Worm (Caenorhabditis elegans) whole organism, young adult: Measurements from ENCODE around the gene gcn-2.

Source experiments
- B0261.1 ChIP-seq: sonication (generic microtip); optimal IDR thresholded peaks from 2 replicates; lab custom pipeline; 2016; ENCODE audit warnings: mild to moderate bottlenecking, missing genetic modification characterization, moderate library complexity, missing compliant biosample characterization
- B0336.3 ChIP-seq: fragments of 200-800 bp; sonication (Bioruptor generic); IDR thresholded peaks from 2 replicates; pipeline ENCODE4 v1.3.6; 2022; ENCODE audit warnings: missing genetic modification characterization, missing compliant biosample characterization
- C06A6.2 ChIP-seq: fragments of 200-800 bp; sonication (Bioruptor generic); conservative IDR thresholded peaks from 2 replicates; pipeline ENCODE4 v1.3.6; 2022; ENCODE audit warnings: missing genetic modification characterization, missing compliant biosample characterization
- F33H1.4 ChIP-seq: fragments of 200-800 bp; sonication (Bioruptor generic); IDR thresholded peaks from 2 replicates; pipeline ENCODE4 v1.3.6; 2022; ENCODE audit warnings: missing genetic modification reagents, missing genetic modification characterization, missing compliant biosample characterization
- F37B4.10 ChIP-seq: fragments of 200-800 bp; sonication (Bioruptor generic); IDR thresholded peaks from 2 replicates; pipeline ENCODE4 v1.3.6; 2022; ENCODE audit warnings: missing genetic modification characterization, missing compliant biosample characterization
- F39B2.1 ChIP-seq: fragments of 200-800 bp; sonication (Bioruptor generic); IDR thresholded peaks from 2 replicates; pipeline ENCODE4 v1.3.6; 2022; ENCODE audit warnings: missing genetic modification reagents, missing genetic modification characterization, missing compliant biosample characterization
- F49E8.2 ChIP-seq: sonication (generic microtip); optimal IDR thresholded peaks from 3 replicates; lab custom pipeline; 2017; ENCODE audit warnings: missing genetic modification characterization, mild to moderate bottlenecking, missing compliant biosample characterization, antibody characterized with exemption, moderate library complexity; ENCODE audit not compliant: insufficient read depth
- F57C9.4 ChIP-seq: sonication (generic microtip); optimal IDR thresholded peaks from 2 replicates; lab custom pipeline; 2017; ENCODE audit warnings: mild to moderate bottlenecking, missing genetic modification characterization, missing compliant biosample characterization
- K11D2.4 ChIP-seq: fragments of 200-800 bp; sonication (Bioruptor generic); IDR thresholded peaks from 2 replicates; pipeline ENCODE4 v1.3.6; 2022; ENCODE audit warnings: missing genetic modification reagents, missing genetic modification characterization, missing compliant biosample characterization
- aptf-2 ChIP-seq: fragments of 200-800 bp; sonication (Bioruptor generic); conservative IDR thresholded peaks from 2 replicates; pipeline ENCODE4 v1.3.6; 2022; ENCODE audit warnings: missing genetic modification reagents, missing genetic modification characterization, missing compliant biosample characterization
- athp-1 ChIP-seq: sonication (generic microtip); optimal IDR thresholded peaks from 2 replicates; lab custom pipeline; 2017; ENCODE audit warnings: mild to moderate bottlenecking, missing genetic modification characterization, missing compliant biosample characterization
- attf-5 ChIP-seq: fragments of 200-800 bp; sonication (Bioruptor generic); optimal IDR thresholded peaks from 2 replicates; lab custom pipeline; 2018; ENCODE audit warnings: mild to moderate bottlenecking, missing genetic modification characterization, missing compliant biosample characterization
- ceh-91 ChIP-seq: fragments of 200-800 bp; sonication (Bioruptor generic); IDR thresholded peaks from 2 replicates; pipeline ENCODE4 v1.3.6; 2022; ENCODE audit warnings: missing genetic modification reagents, missing genetic modification characterization, missing compliant biosample characterization
- dpff-1 ChIP-seq: sonication (generic microtip); optimal IDR thresholded peaks from 2 replicates; lab custom pipeline; 2017; ENCODE audit warnings: mild to moderate bottlenecking, missing genetic modification characterization, missing compliant biosample characterization
- dpl-1 ChIP-seq: fragments of 150-350 bp; optimal IDR thresholded peaks from 2 replicates; lab custom pipeline; 2014; ENCODE audit warnings: missing biosample characterization, missing genetic modification reagents, missing genetic modification characterization
- efl-1 ChIP-seq: fragments of 150-350 bp; optimal IDR thresholded peaks from 2 replicates; lab custom pipeline; 2014; ENCODE audit warnings: missing biosample characterization, missing genetic modification reagents, missing genetic modification characterization
- egl-44 ChIP-seq: fragments of 200-800 bp; sonication (Bioruptor generic); IDR thresholded peaks from 2 replicates; pipeline ENCODE4 v1.3.6; 2022; ENCODE audit warnings: missing genetic modification reagents, missing genetic modification characterization, missing compliant biosample characterization
- ets-4 ChIP-seq: fragments of 200-800 bp; sonication (Bioruptor generic); optimal IDR thresholded peaks from 2 replicates; lab custom pipeline; 2018; ENCODE audit warnings: mild to moderate bottlenecking, missing genetic modification characterization, missing compliant biosample characterization
- him-1 ChIP-seq: sonication (generic microtip); optimal IDR thresholded peaks from 2 replicates; lab custom pipeline; 2016; ENCODE audit warnings: missing genotype, missing genetic modification reagents, missing genetic modification characterization, missing compliant biosample characterization
- hlh-12 ChIP-seq: sonication (generic microtip); optimal IDR thresholded peaks from 2 replicates; lab custom pipeline; 2016; ENCODE audit warnings: missing genetic modification characterization, missing compliant biosample characterization
- hlh-26 ChIP-seq: fragments of 200-800 bp; sonication (Bioruptor generic); conservative IDR thresholded peaks from 2 replicates; pipeline ENCODE4 v1.3.6; 2022; ENCODE audit warnings: missing genetic modification reagents, missing genetic modification characterization, missing compliant biosample characterization
- hsf-1 ChIP-seq: fragments of 200-800 bp; sonication (Bioruptor generic); IDR thresholded peaks from 2 replicates; pipeline ENCODE4 v1.3.6; 2022; ENCODE audit warnings: missing genetic modification reagents, missing genetic modification characterization, missing compliant biosample characterization
- let-607 ChIP-seq, 2 experiments: fragments of 200-800 bp in 1 of 2; sonication (Bioruptor generic) in 1 of 2; sonication (generic microtip) in 1 of 2; optimal IDR thresholded peaks; 2 replicates each; lab custom pipeline; 2016 to 2018; ENCODE audit warnings: mild to moderate bottlenecking in 2 of 2, missing compliant biosample characterization in 2 of 2, missing genetic modification characterization in 2 of 2, moderate library complexity in 2 of 2, missing genotype in 1 of 2
- lin-35 ChIP-seq, 3 experiments: fragments of 150-350 bp in 2 of 3; sonication (generic microtip) in 1 of 3; optimal IDR thresholded peaks; 2 replicates each; lab custom pipeline; 2014 to 2018; ENCODE audit warnings: missing biosample characterization in 3 of 3, missing genetic modification characterization in 3 of 3, missing genetic modification reagents in 3 of 3
- lin-40 ChIP-seq: sonication (generic microtip); optimal IDR thresholded peaks from 2 replicates; lab custom pipeline; 2016; ENCODE audit warnings: missing genetic modification characterization, mild to moderate bottlenecking, missing compliant biosample characterization, missing genotype, missing genetic modification reagents
- lin-54 ChIP-seq: fragments of 200-800 bp; sonication (Bioruptor generic); optimal IDR thresholded peaks from 2 replicates; lab custom pipeline; 2018; ENCODE audit warnings: mild to moderate bottlenecking, missing genetic modification characterization, missing compliant biosample characterization
- lsy-27 ChIP-seq: sonication (generic microtip); optimal IDR thresholded peaks from 2 replicates; lab custom pipeline; 2017; ENCODE audit warnings: missing genetic modification characterization, mild to moderate bottlenecking, missing compliant biosample characterization, antibody characterized with exemption, missing genotype, borderline replicate concordance; ENCODE audit not compliant: insufficient read depth
- madf-6 ChIP-seq: fragments of 200-800 bp; sonication (Bioruptor generic); IDR thresholded peaks from 2 replicates; pipeline ENCODE4 v1.3.6; 2022; ENCODE audit warnings: missing genetic modification reagents, missing genetic modification characterization, missing compliant biosample characterization
- mcd-1 ChIP-seq: fragments of 200-800 bp; sonication (Bioruptor generic); IDR thresholded peaks from 2 replicates; pipeline ENCODE4 v1.3.6; 2022; ENCODE audit warnings: missing genetic modification reagents, missing genetic modification characterization, missing compliant biosample characterization
- mes-4 ChIP-seq: sonication (generic microtip); optimal IDR thresholded peaks from 2 replicates; lab custom pipeline; 2016; ENCODE audit warnings: missing genotype, missing genetic modification characterization, missing compliant biosample characterization
- nfya-1 ChIP-seq: sonication (generic microtip); optimal IDR thresholded peaks from 2 replicates; lab custom pipeline; 2017; ENCODE audit warnings: antibody characterized with exemption, missing compliant biosample characterization, missing genetic modification characterization, borderline replicate concordance; ENCODE audit not compliant: insufficient read depth
- nfyb-1 ChIP-seq: fragments of 200-800 bp; sonication (Bioruptor generic); IDR thresholded peaks from 2 replicates; pipeline ENCODE4 v1.3.6; 2022; ENCODE audit warnings: missing genetic modification reagents, missing genetic modification characterization, missing compliant biosample characterization
- nhr-80 ChIP-seq: sonication (generic microtip); optimal IDR thresholded peaks from 2 replicates; lab custom pipeline; 2016; ENCODE audit warnings: missing genetic modification characterization, missing compliant biosample characterization
- nhr-90 ChIP-seq: sonication (generic microtip); optimal IDR thresholded peaks from 2 replicates; lab custom pipeline; 2016; ENCODE audit warnings: missing genotype, mild to moderate bottlenecking, missing genetic modification characterization, missing compliant biosample characterization
- snpc-3.4 ChIP-seq: sonication (generic microtip); optimal IDR thresholded peaks from 2 replicates; lab custom pipeline; 2017; ENCODE audit warnings: missing genetic modification characterization, mild to moderate bottlenecking, missing compliant biosample characterization, antibody characterized with exemption, moderate library complexity, missing genotype, missing genetic modification reagents
- snpc-4 ChIP-seq, 5 experiments: fragments of 150-350 bp in 1 of 5; sonication (generic microtip) in 4 of 5; optimal IDR thresholded peaks; 2 replicates each; lab custom pipeline; 2014 to 2018; ENCODE audit warnings: missing genetic modification characterization in 5 of 5, missing biosample characterization in 3 of 5, antibody characterized with exemption in 2 of 5, mild to moderate bottlenecking in 2 of 5, missing compliant biosample characterization in 2 of 5, missing genotype in 2 of 5, moderate library complexity in 2 of 5, missing genetic modification reagents in 1 of 5
- unc-130 ChIP-seq: sonication (generic microtip); optimal IDR thresholded peaks from 2 replicates; lab custom pipeline; 2016; ENCODE audit warnings: missing genetic modification reagents, missing genetic modification characterization, missing compliant biosample characterization
- unc-62 ChIP-seq: fragments of 150-350 bp; optimal IDR thresholded peaks from 2 replicates; lab custom pipeline; 2014; ENCODE audit warnings: missing biosample characterization, missing genetic modification reagents, missing genetic modification characterization
- ztf-3 ChIP-seq: fragments of 200-800 bp; sonication (Bioruptor generic); optimal IDR thresholded peaks from 2 replicates; lab custom pipeline; 2018; ENCODE audit warnings: mild to moderate bottlenecking, missing genetic modification characterization, missing compliant biosample characterization

The gcn-2 gene

ce11 chrII:13083752-13084214 lies at the start of gene gcn-2, which contains the start of gene Y81G3A.1:
Gene gcn-2 (plus strand): TSS chrII:13084164.
Gene Y81G3A.1 (minus strand): TSS chrII:13083926.
- no peak for TF ChIP-seq F57C9.4
- no peak for TF ChIP-seq attf-5 (GFP tag; lab: Kevin White, UChicago)
- TF ChIP-seq unc-62 (GFP tag; lab: Kevin White, UChicago) = no peak
- peak; percentile 88 for TF ChIP-seq lin-54
- no peak for TF ChIP-seq B0336.3 (GFP tag; lab: Robert Waterston, UW)
- TF ChIP-seq lin-35 (GFP tag; optimal IDR thresholded peaks at IDR 0.05; lab: Kevin White, UChicago) = peak in 1 of 3 experiments; percentile 91
- no peak for TF ChIP-seq ceh-91 (GFP tag; lab: Robert Waterston, UW)
- no peak for TF ChIP-seq K11D2.4 (GFP tag; lab: Robert Waterston, UW)
- TF ChIP-seq ztf-3 (GFP tag; lab: Kevin White, UChicago) = no peak
- no peak for TF ChIP-seq hlh-26 (GFP tag; lab: Robert Waterston, UW)
- no peak for TF ChIP-seq nfya-1 (tag; lab: Kevin White, UChicago)
- TF ChIP-seq hlh-12 (tag; lab: Kevin White, UChicago) = no peak
- no peak for TF ChIP-seq athp-1
- no peak for TF ChIP-seq B0261.1
- no peak for TF ChIP-seq aptf-2
- TF ChIP-seq lsy-27 (tag; lab: Kevin White, UChicago) = no peak
- no peak for TF ChIP-seq C06A6.2 (GFP tag; lab: Robert Waterston, UW)
- no peak for TF ChIP-seq ets-4 (GFP tag; lab: Kevin White, UChicago)
- TF ChIP-seq nfyb-1 (GFP tag; lab: Robert Waterston, UW) = no peak
- TF ChIP-seq snpc-3.4 = no peak
- TF ChIP-seq nhr-80 (tag; lab: Kevin White, UChicago) = no peak
- TF ChIP-seq egl-44 (GFP tag; lab: Robert Waterston, UW) = no peak
- TF ChIP-seq F37B4.10 (GFP tag; lab: Robert Waterston, UW) = no peak
- TF ChIP-seq him-1 = no peak
- TF ChIP-seq F49E8.2 = no peak
- TF ChIP-seq F33H1.4 (GFP tag; lab: Robert Waterston, UW) = peak; percentile 14; the same call in 1 of the 2 replicates
- TF ChIP-seq dpl-1 = peak; percentile 82
- peak; percentile 76 for TF ChIP-seq efl-1
- TF ChIP-seq madf-6 = peak; percentile 42; the same call in 1 of the 2 replicates
- no peak for TF ChIP-seq nhr-90
- no peak for TF ChIP-seq unc-130 (GFP tag; lab: Kevin White, UChicago)
- no peak for TF ChIP-seq F39B2.1 (GFP tag; lab: Robert Waterston, UW)
- TF ChIP-seq snpc-4 (GFP tag; optimal IDR thresholded peaks at IDR 0.05; lab: Kevin White, UChicago) = no peak
- peak in 1 of 4 experiments; percentile 11 for TF ChIP-seq snpc-4 (tag; optimal IDR thresholded peaks at IDR 0.05; lab: Kevin White, UChicago)
- no peak for TF ChIP-seq lin-40 (tag; lab: Kevin White, UChicago)
- no peak for TF ChIP-seq mes-4 (tag; lab: Kevin White, UChicago)

DNA sequence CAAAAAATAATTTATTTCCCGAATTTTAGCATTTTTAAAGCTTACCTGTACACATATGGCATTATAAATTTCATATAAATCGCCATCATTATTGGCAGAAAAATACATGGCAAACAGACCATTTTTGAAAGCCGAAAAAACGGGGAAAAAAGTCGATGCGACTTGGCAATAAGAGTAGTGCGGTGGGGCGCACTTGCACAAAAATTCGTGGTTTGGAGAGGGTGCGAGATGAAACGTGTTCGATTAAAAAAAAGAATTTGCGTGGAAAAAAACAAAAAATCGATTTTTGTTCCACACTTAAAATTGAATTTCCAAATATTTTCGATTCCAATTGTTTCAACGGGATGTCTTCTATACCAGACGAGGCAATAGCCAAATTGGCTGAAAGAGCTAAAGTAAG lies 47.2 kb upstream of the gcn-2 start, which contains the start of gene F18A11.3:
Gene F18A11.3 (minus strand): TSS at position 125 of the 400 bp plus-strand sequence.
- TF ChIP-seq mcd-1 (GFP tag; lab: Robert Waterston, UW) (peak; percentile 80), hsf-1 (no peak), dpff-1 (tag; lab: Kevin White, UChicago) (no peak), nhr-80 (tag; lab: Kevin White, UChicago) (peak; percentile 11), attf-5 (GFP tag; lab: Kevin White, UChicago) (peak; percentile 40), let-607 (tag; optimal IDR thresholded peaks at IDR 0.05; lab: Kevin White, UChicago) (peak; percentile 70 to 90)
